Fruit fly (Drosophila melanogaster) whole organism, larva: Measurements from ENCODE around the gene Srlp.
A peak's percentile ranks its signal among the peaks of the same experiment; 100 is the strongest.

ENCODE experiments used
- noc ChIP-seq: fragments of 200-800 bp; sonication (Bioruptor generic); optimal IDR thresholded peaks from 3 replicates; lab custom pipeline; 2019; ENCODE audit warnings: missing biosample characterization, mild to moderate bottlenecking, missing genetic modification characterization, moderate library complexity

The Srlp gene

DNA sequence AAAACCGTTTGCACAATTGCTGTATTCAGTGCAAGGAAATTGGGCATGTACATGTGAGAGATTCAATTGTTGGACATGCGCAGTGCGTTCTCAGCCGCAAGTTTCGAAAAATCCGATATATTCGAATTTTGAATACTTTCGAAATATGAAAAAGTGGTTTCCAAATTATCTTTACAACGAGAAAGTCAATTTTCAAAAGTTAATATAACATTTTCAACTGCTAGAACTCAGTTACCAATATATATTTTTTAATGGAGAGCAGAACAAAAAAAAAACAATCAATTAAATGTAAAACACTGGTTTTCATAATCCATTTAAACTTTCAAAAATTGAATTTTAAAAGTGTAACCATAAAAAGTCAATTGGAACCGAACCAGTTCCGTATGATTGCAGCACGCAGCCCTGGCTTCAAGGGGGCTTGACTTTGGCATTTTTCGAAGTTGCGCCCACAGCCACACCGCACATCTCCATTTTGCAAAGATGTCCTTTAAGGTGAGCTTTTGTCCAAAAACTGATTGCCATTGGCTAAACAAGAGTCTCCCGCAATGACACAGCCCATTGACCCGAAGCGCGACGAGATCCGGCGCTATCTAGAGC, 11.4 kb upstream of the Srlp start, which contains the start of the genes Scgbeta and CG17202:
Gene Scgbeta, minus strand, starts transcription at position 51 of the 597 bp plus-strand sequence.
Gene CG17202, plus strand, starts transcription at position 390 of the 597 bp plus-strand sequence.
- no peak for TF ChIP-seq noc (tag; lab: Kevin White, UChicago)

DNA sequence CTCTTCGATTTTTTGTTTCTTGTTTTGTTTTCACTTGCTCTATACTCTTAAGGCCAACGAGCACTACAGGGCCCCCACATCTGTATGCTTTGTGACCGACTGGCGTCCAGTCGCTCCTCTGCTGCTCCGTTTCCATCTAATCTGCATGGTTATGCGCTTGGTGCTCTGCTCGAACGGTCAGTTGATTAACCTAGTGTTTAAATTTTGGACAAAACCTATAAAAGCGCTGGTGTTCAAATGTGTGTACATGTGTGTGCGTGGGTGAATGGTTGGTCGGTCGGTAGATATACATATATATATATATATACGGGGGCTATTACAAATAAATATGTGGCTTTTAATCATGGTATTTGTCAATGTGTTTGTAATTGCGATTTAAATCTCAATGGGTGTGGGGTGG, 9.9 kb upstream of the Srlp start:
- TF ChIP-seq noc (tag; lab: Kevin White, UChicago), result no peak

DNA sequence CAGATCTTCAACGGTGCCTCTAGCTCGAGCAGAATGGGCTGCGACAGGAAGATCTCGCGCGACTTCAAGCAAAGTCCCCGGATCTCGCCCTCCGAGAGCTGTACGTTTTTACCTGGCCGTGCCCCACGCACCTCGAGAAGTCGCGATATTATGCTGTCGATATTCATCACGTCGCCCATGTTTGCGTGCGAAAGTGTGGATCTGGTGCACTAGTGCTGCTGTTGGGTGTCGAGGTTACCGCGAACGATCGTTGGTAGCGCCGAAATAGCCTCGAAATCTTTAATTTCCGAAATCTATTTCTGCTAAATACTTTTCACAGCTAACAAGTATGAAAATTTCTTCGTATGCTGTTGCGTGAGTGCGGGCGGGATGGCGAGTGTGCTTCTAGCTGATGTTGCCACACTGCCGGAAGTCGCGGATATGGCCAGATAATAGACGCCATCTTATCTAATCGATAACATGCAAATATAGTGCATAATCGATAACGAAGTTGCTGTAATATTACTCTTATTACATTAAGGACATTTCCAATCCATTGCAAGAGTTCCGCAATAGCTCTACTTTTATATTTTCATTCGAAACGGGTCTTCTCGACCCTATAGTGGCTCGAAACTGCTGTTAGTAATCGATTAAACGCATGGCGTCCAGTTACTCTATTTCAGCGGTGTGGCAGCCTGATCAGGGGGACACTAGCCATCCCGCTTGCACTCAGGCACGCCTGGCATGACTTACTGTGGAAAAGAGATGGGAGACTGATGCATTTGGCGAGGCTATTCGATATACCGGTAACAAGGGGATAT, 8.2 kb upstream of the Srlp start, which contains the start of gene Pp1-87B:
Gene Pp1-87B, minus strand, starts transcription at position 408 of the 800 bp plus-strand sequence.
- no peak for TF ChIP-seq noc (tag; lab: Kevin White, UChicago)

DNA sequence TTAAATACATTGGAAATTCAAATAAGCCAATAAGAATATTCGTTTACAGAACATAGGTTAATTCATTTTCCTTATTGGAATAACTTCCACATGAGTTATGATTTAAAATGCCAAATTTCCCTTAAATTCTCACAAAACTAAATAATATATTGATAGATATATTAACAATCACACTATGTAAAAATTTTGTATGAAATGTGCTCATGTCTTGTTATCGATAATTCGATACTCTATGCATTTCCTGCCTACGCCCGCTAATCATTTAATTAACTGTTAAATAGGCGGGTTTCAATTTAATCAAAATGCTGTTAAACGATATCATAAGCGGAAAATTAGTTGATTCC, 7.6 kb upstream of the Srlp start, which contains the start of gene NANS:
Gene NANS, plus strand, starts transcription at position 269 of the 344 bp plus-strand sequence.
- TF ChIP-seq noc (tag; lab: Kevin White, UChicago), result no peak

DNA sequence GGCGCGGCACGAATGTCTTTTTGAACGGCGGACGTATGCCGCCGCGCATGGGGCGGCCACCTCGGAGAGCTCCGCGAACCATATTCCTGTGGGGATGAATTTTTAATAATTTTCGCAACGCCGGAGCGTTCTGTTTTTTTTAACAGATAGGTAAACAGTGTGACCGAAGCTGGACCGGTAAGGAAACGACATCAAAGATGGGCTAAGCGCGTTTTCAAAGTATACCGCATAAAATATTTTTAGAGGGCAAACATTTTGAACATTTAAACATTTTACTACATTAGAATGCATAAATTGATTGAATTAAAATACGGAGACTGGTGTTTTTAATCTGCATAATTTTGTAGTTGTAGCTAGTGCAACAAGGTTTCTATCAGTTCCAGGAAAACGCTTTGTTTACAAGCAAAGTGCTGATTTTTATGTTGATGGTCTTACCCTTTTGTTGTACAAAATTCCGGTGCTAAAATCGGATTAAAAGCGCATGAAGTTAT, 4.7 kb upstream of the Srlp start, which contains the start of the genes CG5641 and CG5245:
Gene CG5641, minus strand, starts transcription at position 163 of the 491 bp plus-strand sequence.
Gene CG5245, plus strand, starts transcription at position 441 of the 491 bp plus-strand sequence.
- TF ChIP-seq noc (tag; lab: Kevin White, UChicago), result no peak

DNA sequence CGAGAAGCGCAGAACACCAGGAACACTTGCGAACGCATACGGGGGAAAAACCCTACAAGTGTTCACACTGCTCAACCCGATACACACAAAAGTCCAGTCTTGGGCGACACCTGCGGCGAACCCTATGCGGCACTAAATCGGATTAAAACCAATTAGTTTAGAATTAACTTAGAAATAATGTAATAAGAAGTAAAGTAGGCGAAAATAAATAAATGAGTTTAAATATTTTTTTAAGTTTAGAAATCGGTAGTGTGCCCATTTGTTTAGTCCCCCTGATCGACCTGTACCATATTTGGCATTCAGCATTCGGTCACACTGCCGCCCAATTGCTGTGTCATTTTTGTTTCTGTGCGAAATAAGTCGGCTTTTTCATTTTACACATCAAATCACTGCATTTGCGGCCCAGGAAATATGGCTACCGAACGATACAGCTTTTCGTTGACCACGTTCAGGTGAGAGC, 2.8 kb upstream of the Srlp start, which contains the start of gene Prosalpha2:
Gene Prosalpha2, plus strand, starts transcription at position 292 of the 460 bp plus-strand sequence.
- TF ChIP-seq noc (tag; lab: Kevin White, UChicago), result no peak

DNA sequence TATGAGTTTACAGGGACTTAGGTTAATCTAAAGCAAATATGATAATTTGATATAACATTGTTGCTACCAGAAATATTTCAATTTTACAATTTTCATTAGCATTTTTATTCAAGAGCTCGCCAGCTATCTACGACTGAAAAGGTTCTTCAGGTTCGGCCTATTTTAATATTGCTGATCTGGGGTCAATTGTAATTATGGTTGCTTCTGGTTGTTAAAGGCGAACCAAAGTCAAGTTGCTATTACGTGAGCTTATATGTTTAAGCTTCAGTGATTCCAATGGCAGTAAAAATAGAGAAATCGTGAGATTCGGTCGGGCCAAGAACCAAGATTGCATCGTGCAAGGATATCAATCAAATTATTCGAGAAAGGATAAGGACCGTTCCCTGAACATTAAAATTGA, 2.0 kb downstream of the Srlp start, which contains the start of gene Desat2:
Gene Desat2, plus strand, starts transcription at position 301 of the 400 bp plus-strand sequence.
- TF ChIP-seq noc (tag; lab: Kevin White, UChicago), result no peak

DNA sequence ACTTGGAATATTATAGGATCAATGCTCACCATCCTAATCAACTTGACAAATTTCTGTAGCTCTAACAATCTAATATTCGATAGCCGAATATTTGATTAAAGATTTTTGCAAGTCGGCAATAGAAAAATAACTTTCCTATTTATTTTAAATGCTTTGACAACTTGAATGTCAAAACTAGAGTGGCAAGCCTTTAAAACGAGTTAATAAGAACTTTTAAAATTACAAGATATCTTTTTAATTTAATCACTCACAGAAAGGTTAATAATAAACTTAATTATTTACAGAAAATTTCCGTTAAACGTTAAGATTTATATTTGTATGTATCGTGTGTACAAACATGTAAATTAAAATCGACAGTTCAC, 5.1 kb downstream of the Srlp start, which contains the start of the genes CG17207 and CG46427:
Gene CG17207, minus strand, starts transcription at position 101 of the 362 bp plus-strand sequence.
Gene CG46427, minus strand, starts transcription at position 101 of the 362 bp plus-strand sequence.
- TF ChIP-seq noc (tag; lab: Kevin White, UChicago), result no peak

DNA sequence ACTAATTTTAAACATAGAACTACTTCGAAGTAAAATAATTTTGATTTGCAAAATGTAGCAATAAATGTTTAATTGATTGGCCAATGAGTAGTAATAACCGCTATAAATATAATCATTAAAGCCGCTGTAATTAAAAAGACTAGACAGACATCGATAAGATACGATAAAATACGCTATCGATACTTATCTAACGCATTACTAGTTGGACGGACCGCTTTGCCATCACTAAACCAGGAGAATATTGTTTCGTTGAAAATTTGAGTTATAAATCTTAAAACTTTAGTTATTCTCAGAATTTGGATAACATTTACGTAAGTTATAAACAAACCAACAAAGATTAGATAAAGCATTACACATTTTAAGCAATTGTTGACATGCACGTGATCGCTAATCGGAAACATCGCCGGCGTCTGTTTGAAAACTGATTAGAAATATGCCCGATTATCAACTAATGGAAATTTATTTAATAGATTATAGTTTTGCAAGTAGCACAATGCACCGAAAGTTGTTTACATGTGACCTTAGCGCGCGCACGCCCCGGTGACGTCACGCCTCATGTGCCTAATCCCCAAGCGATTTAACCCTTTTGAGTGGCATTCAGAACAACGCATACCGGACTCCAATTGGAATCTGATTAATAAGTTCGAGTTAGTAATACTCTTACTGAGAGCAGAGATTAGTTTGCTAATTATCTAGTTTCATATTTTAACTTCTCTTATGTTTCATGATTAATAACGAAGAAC, 5.7 kb downstream of the Srlp start, which contains the start of gene Desat1:
Gene Desat1, plus strand, starts transcription at position 200 of the 743 bp plus-strand sequence.
- no peak for TF ChIP-seq noc (tag; lab: Kevin White, UChicago)

DNA sequence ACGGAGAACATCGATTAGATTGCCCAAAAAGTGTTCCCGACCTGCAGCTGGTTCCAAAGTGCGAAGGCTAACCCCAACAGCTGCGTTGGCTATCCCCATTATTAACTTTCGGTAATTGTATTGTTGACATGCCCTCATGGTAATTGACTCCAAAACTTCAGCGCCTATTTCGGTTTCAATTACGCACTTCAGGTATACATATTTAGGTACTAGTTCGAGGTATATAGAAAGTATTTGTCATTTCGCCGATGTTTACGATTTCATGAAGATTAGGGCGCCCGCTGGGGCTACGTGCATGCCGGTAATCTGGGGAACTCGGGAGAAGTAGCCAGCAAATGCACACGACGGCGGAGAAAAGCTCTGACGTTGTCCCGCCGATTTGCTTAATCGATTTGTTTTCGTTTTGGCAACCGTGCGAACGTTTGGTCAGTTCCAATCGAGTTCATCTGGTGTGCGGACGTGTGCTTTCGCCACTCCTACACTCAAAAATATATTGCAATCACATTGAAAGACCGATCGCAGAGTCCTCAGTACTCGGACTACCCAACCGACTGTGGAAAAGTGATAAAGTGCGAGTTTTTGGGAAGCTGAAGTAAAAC, 7.2 kb downstream of the Srlp start:
- peak; percentile 33 for TF ChIP-seq noc (tag; lab: Kevin White, UChicago)

DNA sequence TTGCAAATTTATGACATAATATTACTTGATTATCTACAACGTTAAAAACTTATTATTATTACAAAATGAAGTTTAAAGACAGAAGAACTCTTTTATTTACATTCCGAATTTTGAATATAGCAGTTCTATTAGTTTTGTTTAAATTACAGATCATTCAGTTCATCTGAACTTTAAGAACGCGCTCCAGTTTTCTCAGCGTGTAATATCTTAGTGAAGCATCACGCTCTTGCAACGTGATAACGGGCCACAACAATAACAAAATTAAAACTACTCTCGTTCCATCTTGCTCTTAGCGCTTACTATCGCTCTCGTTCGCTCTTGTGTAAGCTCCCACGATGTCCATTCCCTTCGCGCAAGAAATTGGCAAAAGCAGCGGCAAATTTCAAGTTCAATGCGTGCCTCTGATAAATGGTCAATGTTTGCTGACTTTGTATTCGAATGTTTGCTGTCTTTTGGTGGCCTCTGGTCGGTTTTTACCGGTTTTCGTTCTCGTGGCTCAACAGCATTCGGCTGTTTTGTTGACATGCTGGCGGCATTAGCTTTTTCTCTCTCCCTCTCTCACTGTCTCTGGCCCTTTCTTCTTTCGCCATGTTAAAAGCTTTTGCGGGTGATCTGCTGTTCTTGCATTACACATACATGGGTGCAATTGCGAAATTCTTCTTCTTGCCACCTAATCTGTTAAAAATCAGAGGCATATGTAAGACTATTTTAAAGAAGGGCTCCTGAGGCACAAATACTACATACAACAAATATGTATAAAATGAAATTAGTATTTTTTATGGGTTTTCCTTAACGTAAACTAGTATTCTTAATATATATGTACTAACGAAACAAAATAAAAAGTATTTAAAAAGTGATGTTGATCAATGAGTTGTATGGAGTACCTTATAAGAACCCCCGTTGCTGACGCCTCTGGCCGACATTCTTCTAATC, 9.0 kb downstream of the Srlp start:
- peak; percentile 92 for TF ChIP-seq noc (tag; lab: Kevin White, UChicago)

DNA sequence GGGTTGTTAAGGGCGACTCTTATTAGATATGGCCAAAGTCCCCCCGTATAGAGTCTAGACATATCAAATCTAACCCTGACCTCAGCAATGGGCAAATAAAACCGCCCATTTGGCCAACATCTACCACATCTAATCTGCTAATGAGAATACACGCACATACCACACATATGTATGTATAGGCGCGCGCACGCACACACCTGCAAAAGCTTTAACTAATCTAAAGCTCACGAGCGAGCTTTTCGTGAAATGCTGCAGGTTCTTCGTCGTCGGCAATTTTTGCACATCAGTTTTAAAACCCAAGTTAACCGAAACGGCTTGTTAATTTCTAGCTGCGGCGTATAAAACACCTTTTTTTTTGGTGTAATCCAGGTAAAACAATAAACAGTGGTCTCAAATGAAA, 9.9 kb downstream of the Srlp start:
- TF ChIP-seq noc (tag; lab: Kevin White, UChicago), result no peak

DNA sequence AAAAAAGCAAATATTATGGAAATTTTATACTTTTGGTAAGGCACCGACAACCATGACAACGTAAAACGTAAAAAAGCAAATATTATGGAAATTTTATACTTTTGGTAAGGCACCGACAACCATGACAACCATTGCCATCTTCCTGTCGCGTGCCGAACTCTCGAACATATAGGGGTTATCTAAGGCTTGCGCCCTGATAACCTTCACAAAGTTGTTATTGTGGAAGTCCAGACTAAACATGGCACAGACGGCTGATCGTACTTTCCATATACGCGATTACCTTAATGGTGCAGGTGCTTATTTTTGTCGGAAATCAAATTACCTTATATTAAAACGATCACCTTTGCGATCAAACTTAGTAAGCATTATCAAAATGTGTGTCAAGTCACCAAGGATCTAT, 11.6 kb downstream of the Srlp start:
- no peak for TF ChIP-seq noc (tag; lab: Kevin White, UChicago)

DNA sequence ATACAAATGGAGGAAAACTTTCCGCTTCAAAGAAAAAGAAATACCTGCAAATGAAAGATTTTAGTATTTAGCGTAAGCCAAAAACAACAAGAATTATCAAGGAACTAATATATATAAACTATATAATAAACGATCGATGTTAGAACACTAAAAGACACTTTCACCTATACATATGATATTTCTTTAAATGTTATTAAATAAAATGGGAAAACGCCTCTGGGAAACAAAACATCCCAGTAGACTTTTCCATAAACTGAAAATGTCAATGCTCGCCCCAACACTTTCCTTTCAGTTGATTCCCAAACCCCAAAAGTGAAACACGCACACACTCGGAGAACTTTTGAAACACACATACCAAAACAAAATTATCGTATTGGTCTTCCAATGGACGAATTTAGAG, 13.5 kb downstream of the Srlp start, which contains the start of gene vrs:
Gene vrs, plus strand, starts transcription at position 301 of the 400 bp plus-strand sequence.
- TF ChIP-seq noc (tag; lab: Kevin White, UChicago), result no peak
